Fruit fly (Drosophila melanogaster): ENCODE results near the gene x16.
A peak's percentile ranks its signal among the peaks of the same experiment; 100 is the strongest.

Gene x16

DNA sequence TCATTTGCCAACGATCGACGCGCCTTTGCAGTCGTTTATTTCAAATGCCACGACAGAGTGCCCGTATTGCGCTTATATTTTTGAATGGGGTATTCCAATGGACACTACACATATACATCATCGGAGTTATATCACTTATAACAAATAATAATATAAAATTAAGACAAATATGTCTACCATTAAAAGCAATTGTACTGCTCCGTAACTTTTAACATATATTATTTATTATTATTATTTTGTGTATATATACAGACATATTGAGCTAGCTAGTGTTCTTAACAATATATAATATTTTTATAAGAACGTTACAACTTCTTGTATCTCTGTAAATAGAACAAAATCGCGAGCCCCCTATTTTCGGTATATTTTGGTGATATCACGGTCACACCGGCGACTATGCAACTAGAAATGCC lies 44.0 kb upstream of the x16 start, which contains the start of the genes sip2 and Coprox (continued):
- TF ChIP-seq dimm (GFP tag; IDR thresholded peaks at IDR 0.05) (no peak), so (GFP tag; IDR thresholded peaks at IDR 0.05) (no peak), Atf-2 (GFP tag; optimal IDR thresholded peaks at IDR 0.05) (no peak), CG11504 (tag; optimal IDR thresholded peaks at IDR 0.05) (no peak), ERR (GFP tag; optimal IDR thresholded peaks at IDR 0.05) (no peak), pnt (GFP tag; optimal IDR thresholded peaks at IDR 0.05) (no peak), CG31388 (GFP tag; optimal IDR thresholded peaks at IDR 0.05) (no peak), CG6654 (GFP tag; optimal IDR thresholded peaks at IDR 0.05) (no peak), nom (GFP tag; optimal IDR thresholded peaks at IDR 0.05) (peak; percentile 21), croc (GFP tag; conservative IDR thresholded peaks at IDR 0.05) (peak; percentile 44; the same call in 2 of the 3 replicates), CG31441 (GFP tag; IDR thresholded peaks at IDR 0.05) (peak; percentile 85), CG8924 (tag; optimal IDR thresholded peaks at IDR 0.05) (peak; percentile 86), CG4404 (GFP tag; IDR thresholded peaks at IDR 0.05) (no peak), bbx (GFP tag; IDR thresholded peaks at IDR 0.05; ENCODE audit: partially characterized antibody) (no peak), Bteb2 (GFP tag; optimal IDR thresholded peaks at IDR 0.05) (no peak), Dad (GFP tag; optimal IDR thresholded peaks at IDR 0.05) (no peak), gcm2 (GFP tag; optimal IDR thresholded peaks at IDR 0.05) (no peak), CG9876 (GFP tag; optimal IDR thresholded peaks at IDR 0.05) (no peak), wor (GFP tag; IDR thresholded peaks at IDR 0.05) (no peak), ato (GFP tag; IDR thresholded peaks at IDR 0.05; ENCODE audit: partially characterized antibody) (no peak), BEAF-32 (GFP tag; optimal IDR thresholded peaks at IDR 0.05) (peak; percentile 35), tna (GFP tag; IDR thresholded peaks at IDR 0.05; ENCODE audit: partially characterized antibody) (no peak), CG14014 (GFP tag; IDR thresholded peaks at IDR 0.05) (peak; percentile 59), bowl (GFP tag; IDR thresholded peaks at IDR 0.05) (no peak), hth (optimal IDR thresholded peaks at IDR 0.05) (no peak), CG10274 (GFP tag; optimal IDR thresholded peaks at IDR 0.05) (no peak), CG15011 (GFP tag; optimal IDR thresholded peaks at IDR 0.05) (no peak), nerfin-2 (GFP tag; IDR thresholded peaks at IDR 0.05; ENCODE audit: partially characterized antibody) (no peak), CG11093 (GFP tag; IDR thresholded peaks at IDR 0.05) (no peak), Sry-δ (GFP tag; optimal IDR thresholded peaks at IDR 0.05) (no peak), wek (GFP tag; optimal IDR thresholded peaks at IDR 0.05) (peak; percentile 95), usp (GFP tag; optimal IDR thresholded peaks at IDR 0.05) (no peak), grau (tag; optimal IDR thresholded peaks at IDR 0.05) (peak; percentile 83), sens (GFP tag) (peak; percentile 62), fd102C (GFP tag; optimal IDR thresholded peaks at IDR 0.05) (no peak), Lhr (GFP tag; optimal IDR thresholded peaks at IDR 0.05) (peak; percentile 33), dm (GFP tag; optimal IDR thresholded peaks at IDR 0.05) (no peak), NC2α (GFP tag; optimal IDR thresholded peaks at IDR 0.05) (no peak), Xbp1 (GFP tag; optimal IDR thresholded peaks at IDR 0.05) (peak; percentile 69), CG10147 (GFP tag; optimal IDR thresholded peaks at IDR 0.05) (peak; percentile 62), phol (tag; optimal IDR thresholded peaks at IDR 0.05) (peak; percentile 76), ara (GFP tag; IDR thresholded peaks at IDR 0.05) (no peak), esg (GFP tag; conservative IDR thresholded peaks at IDR 0.05) (peak; percentile 55), gsb (GFP tag; IDR thresholded peaks at IDR 0.05) (no peak), CG14710 (tag; optimal IDR thresholded peaks at IDR 0.05) (peak; percentile 89), Elba2 (GFP tag; optimal IDR thresholded peaks at IDR 0.05) (no peak), trh (GFP tag; optimal IDR thresholded peaks at IDR 0.05) (no peak), Mes4 (GFP tag; optimal IDR thresholded peaks at IDR 0.05) (no peak), CG4360 (GFP tag; IDR thresholded peaks at IDR 0.05) (no peak), gce (GFP tag; IDR thresholded peaks at IDR 0.05) (no peak), onecut (GFP tag; IDR thresholded peaks at IDR 0.05) (no peak), CG12104 (GFP tag; optimal IDR thresholded peaks at IDR 0.05) (peak; percentile 34), CG10959 (GFP tag; IDR thresholded peaks at IDR 0.05) (no peak)

All from whole organism, embryonic.